Worm (Caenorhabditis elegans): ENCODE results near the gene F35D11.3.

F35D11.3 gene

ce11 chrII:4565205-4565604 lies 43.0 kb upstream of the F35D11.3 start (continued):
- peak; percentile 17; the same call in 1 of the 2 replicates for TF ChIP-seq D2030.7 (GFP tag; IDR thresholded peaks at IDR 0.05)
- TF ChIP-seq pbrm-1 (GFP tag; IDR thresholded peaks at IDR 0.05): no peak
- no peak for TF ChIP-seq ZK185.1 (tag; optimal IDR thresholded peaks at IDR 0.05; ENCODE audit: poor library complexity, severe bottlenecking)

- TF ChIP-seq madf-3 (GFP tag; IDR thresholded peaks at IDR 0.05) (no peak), madf-6 (GFP tag; IDR thresholded peaks at IDR 0.05) (peak; percentile 90), zim-3 (tag; optimal IDR thresholded peaks at IDR 0.05) (no peak), madf-8 (GFP tag; conservative IDR thresholded peaks at IDR 0.05) (peak; percentile 62; the same call in 1 of the 2 replicates), ztf-3 (GFP tag; optimal IDR thresholded peaks at IDR 0.05) (no peak), snpc-1.1 (tag; optimal IDR thresholded peaks at IDR 0.05; ENCODE audit: insufficient read depth) (no peak), snpc-1.3 (tag; optimal IDR thresholded peaks at IDR 0.05; ENCODE audit: insufficient read depth) (no peak), F33H1.4 (GFP tag; IDR thresholded peaks at IDR 0.05) (peak; percentile 90), xnd-1 (tag; optimal IDR thresholded peaks at IDR 0.05) (peak; percentile 87), F49E8.2 (tag; optimal IDR thresholded peaks at IDR 0.05; ENCODE audit: insufficient read depth) (peak; percentile 7), ceh-91 (GFP tag; IDR thresholded peaks at IDR 0.05) (0 out of 2 replicates have a peak, but pooled peaks have one; percentile 47), lsl-1 (GFP tag; optimal IDR thresholded peaks at IDR 0.05) (peak; percentile 97), hmg-1.2 (GFP tag; IDR thresholded peaks at IDR 0.05) (no peak)
Measured at ce11 chrII:4566237-4566636, 41.9 kb upstream of the F35D11.3 start.

- TF ChIP-seq F22D6.2 (tag; optimal IDR thresholded peaks at IDR 0.05) (no peak), hrde-1 (tag; optimal IDR thresholded peaks at IDR 0.05; ENCODE audit: borderline replicate concordance) (no peak), egrh-3 (GFP tag; IDR thresholded peaks at IDR 0.05) (peak; percentile 65; the same call in 1 of the 2 replicates), cebp-1 (GFP tag; IDR thresholded peaks at IDR 0.05) (no peak), cebp-1 (tag; optimal IDR thresholded peaks at IDR 0.05) (no peak), K11D2.4 (GFP tag; IDR thresholded peaks at IDR 0.05) (no peak), zfh-2 (GFP tag; conservative IDR thresholded peaks at IDR 0.05) (peak; percentile 79)
Measured at ce11 chrII:4571112-4571511, 37.1 kb upstream of the F35D11.3 start.

- TF ChIP-seq atf-7 (tag; optimal IDR thresholded peaks at IDR 0.05) (no peak), efl-1 (GFP tag; optimal IDR thresholded peaks at IDR 0.05) (no peak), ZK185.1 (tag; optimal IDR thresholded peaks at IDR 0.05; ENCODE audit: poor library complexity, severe bottlenecking) (no peak), nhr-27 (tag; optimal IDR thresholded peaks at IDR 0.05) (no peak), zfh-2 (GFP tag; conservative IDR thresholded peaks at IDR 0.05) (no peak), tbp1 (GFP tag; optimal IDR thresholded peaks at IDR 0.05) (no peak), lin-54 (GFP tag; optimal IDR thresholded peaks at IDR 0.05) (no peak), hrde-1 (tag; optimal IDR thresholded peaks at IDR 0.05; ENCODE audit: borderline replicate concordance) (no peak), F52B5.7 (tag; optimal IDR thresholded peaks at IDR 0.05) (no peak), ceh-58 (GFP tag; IDR thresholded peaks at IDR 0.05) (no peak), ztf-28 (GFP tag; IDR thresholded peaks at IDR 0.05) (no peak), athp-1 (tag; optimal IDR thresholded peaks at IDR 0.05) (no peak)
Measured at ce11 chrII:4571868-4572267, 36.3 kb upstream of the F35D11.3 start, which contains the start of gene vab-1. vab-1 (plus strand) TSS chrII:4572000.

- TF ChIP-seq T26A5.8 (tag; optimal IDR thresholded peaks at IDR 0.05): no peak
- no peak for TF ChIP-seq madf-6 (GFP tag; IDR thresholded peaks at IDR 0.05)
- TF ChIP-seq Y95B8A.8 (GFP tag; IDR thresholded peaks at IDR 0.05): no peak
- TF ChIP-seq tbp1 (GFP tag; optimal IDR thresholded peaks at IDR 0.05): no peak
- no peak for TF ChIP-seq sea-2 (GFP tag; IDR thresholded peaks at IDR 0.05)
- TF ChIP-seq hlh-26 (GFP tag; conservative IDR thresholded peaks at IDR 0.05): no peak
- no peak for TF ChIP-seq Y53G8AR.9 (GFP tag; conservative IDR thresholded peaks at IDR 0.05)
- no peak for TF ChIP-seq hrde-1 (tag; optimal IDR thresholded peaks at IDR 0.05; ENCODE audit: borderline replicate concordance)
- TF ChIP-seq let-607 (tag; optimal IDR thresholded peaks at IDR 0.05): no peak
- TF ChIP-seq pha-4 (tag; optimal IDR thresholded peaks at IDR 0.05): no peak
- no peak for TF ChIP-seq ztf-3 (GFP tag; optimal IDR thresholded peaks at IDR 0.05)
Measured at ce11 chrII:4572579-4572978, 35.6 kb upstream of the F35D11.3 start.
